Worm (Caenorhabditis elegans): ENCODE data around the gene srab-10.

- TF ChIP-seq lsy-2 (tag; optimal IDR thresholded peaks at IDR 0.05) (no peak), nhr-12 (tag; optimal IDR thresholded peaks at IDR 0.05) (no peak), pha-4 (tag; optimal IDR thresholded peaks at IDR 0.05) (no peak), lin-13 (tag; optimal IDR thresholded peaks at IDR 0.05) (no peak), ham-2 (GFP tag; optimal IDR thresholded peaks at IDR 0.05) (no peak)
Observed at ce11 chrV:3158379-3158778, 14.0 kb upstream of the srab-10 start.
